Worm (Caenorhabditis elegans) whole organism, L3 larva: ENCODE results near the gene nhl-3.

Source experiments
- R02D3.7 ChIP-seq: fragments of 150-350 bp; optimal IDR thresholded peaks from 2 replicates; lab custom pipeline; 2014; ENCODE audit warnings: missing biosample characterization, missing genetic modification characterization
- egl-27 ChIP-seq: sonication (generic microtip); optimal IDR thresholded peaks from 4 replicates; lab custom pipeline; 2017; ENCODE audit warnings: missing biosample characterization, missing genetic modification reagents, missing genetic modification characterization
- mml-1 ChIP-seq: fragments of 150-350 bp; sonication (generic microtip); optimal IDR thresholded peaks from 3 replicates; lab custom pipeline; 2014; ENCODE audit warnings: missing biosample characterization, missing genetic modification characterization
- nhr-28 ChIP-seq: fragments of 150-350 bp; optimal IDR thresholded peaks from 2 replicates; lab custom pipeline; 2014; ENCODE audit warnings: missing biosample characterization, missing genetic modification characterization
- nhr-77 ChIP-seq: fragments of 150-350 bp; optimal IDR thresholded peaks from 2 replicates; lab custom pipeline; 2014; ENCODE audit warnings: missing biosample characterization, missing genetic modification characterization
- snpc-4 ChIP-seq: fragments of 150-350 bp; optimal IDR thresholded peaks from 2 replicates; lab custom pipeline; 2014; ENCODE audit warnings: missing biosample characterization, missing genetic modification characterization
- unc-39 ChIP-seq: sonication (generic microtip); optimal IDR thresholded peaks from 4 replicates; lab custom pipeline; 2017; ENCODE audit warnings: missing biosample characterization, missing genetic modification characterization

- no peak for TF ChIP-seq nhr-28 (tag; lab: Kevin White, UChicago)
- no peak for TF ChIP-seq mml-1 (tag; lab: Kevin White, UChicago)
- no peak for TF ChIP-seq nhr-77 (tag; lab: Kevin White, UChicago)
- no peak for TF ChIP-seq snpc-4 (tag; lab: Kevin White, UChicago)
- no peak for TF ChIP-seq egl-27 (tag; lab: Kevin White, UChicago)
- no peak for TF ChIP-seq R02D3.7 (tag; lab: Kevin White, UChicago)
- no peak for TF ChIP-seq unc-39 (tag; lab: Kevin White, UChicago)
These were observed 33.1 kb downstream of the nhl-3 start, which contains the start of gene W08F4.5 for ce11 chrII:568776-569175.
